Worm (Caenorhabditis elegans): ENCODE results near the gene F15D4.6.

DNA sequence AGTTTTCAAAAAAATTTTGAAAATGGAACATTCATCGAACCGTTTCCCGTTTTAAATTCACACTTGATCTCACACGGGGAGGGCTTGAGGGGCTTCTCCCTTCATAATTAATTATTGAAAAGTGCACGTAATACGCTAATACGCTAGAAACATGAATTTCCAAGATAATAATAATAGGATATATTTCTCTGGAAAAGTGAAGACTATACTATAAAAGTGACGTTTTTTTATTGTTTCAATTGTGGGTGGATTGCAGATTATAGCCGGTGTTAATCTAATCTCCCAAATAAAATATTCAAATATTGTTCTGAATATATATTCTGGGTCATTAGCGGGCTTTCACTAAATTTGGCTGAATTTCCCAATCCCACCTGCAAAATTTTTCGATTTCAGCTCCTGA lies 15.3 kb upstream of the F15D4.6 start:
- TF ChIP-seq tra-1 (GFP tag; IDR thresholded peaks at IDR 0.05) (no peak), arid-1 (GFP tag; conservative IDR thresholded peaks at IDR 0.05) (no peak), nhr-11 (tag; optimal IDR thresholded peaks at IDR 0.05) (no peak)

Data from whole organism, L4 larva.